Worm (Caenorhabditis elegans): Measurements from ENCODE around the gene comt-5.

comt-5 gene

DNA sequence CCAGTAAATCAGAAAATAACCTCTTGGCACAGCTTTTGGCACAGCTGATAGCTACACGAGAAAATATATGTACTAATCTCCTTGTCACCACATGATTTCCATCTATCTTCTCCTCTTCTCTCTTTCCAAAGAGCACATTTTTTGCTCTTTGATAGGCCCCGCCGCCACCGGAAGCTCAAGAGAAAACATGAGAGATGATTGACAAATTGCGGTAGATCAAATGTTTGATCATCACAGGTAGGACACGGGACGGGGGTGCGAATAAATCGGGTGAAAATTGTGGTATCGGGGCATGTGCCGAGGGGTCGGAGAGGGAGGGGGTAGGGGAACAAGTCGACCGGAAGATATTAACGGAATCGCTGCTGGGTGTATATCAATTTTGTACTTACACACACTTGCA lies 22.6 kb upstream of the comt-5 start:
- TF ChIP-seq F13H6.1 (tag; optimal IDR thresholded peaks at IDR 0.05) (peak; percentile 14), C34F6.9 (tag; optimal IDR thresholded peaks at IDR 0.05) (peak; percentile 14), nhr-129 (tag; optimal IDR thresholded peaks at IDR 0.05) (no peak), snpc-4 (tag; optimal IDR thresholded peaks at IDR 0.05) (no peak), sem-4 (tag; optimal IDR thresholded peaks at IDR 0.05) (peak; percentile 26), nhr-77 (tag; optimal IDR thresholded peaks at IDR 0.05) (no peak)

ce11 chrV:2072807-2073206 lies 19.4 kb upstream of the comt-5 start, which contains the start of gene Y40B10A.9:
Gene Y40B10A.9, minus strand, starts transcription at chrV:2072907.
- TF ChIP-seq elt-3 (tag; optimal IDR thresholded peaks at IDR 0.05) (no peak), nhr-12 (tag; optimal IDR thresholded peaks at IDR 0.05) (no peak), alr-1 (tag; optimal IDR thresholded peaks at IDR 0.05) (no peak), mdl-1 (tag; optimal IDR thresholded peaks at IDR 0.05) (no peak), sem-4 (tag; optimal IDR thresholded peaks at IDR 0.05) (no peak), lsy-2 (tag; optimal IDR thresholded peaks at IDR 0.05) (no peak)

DNA sequence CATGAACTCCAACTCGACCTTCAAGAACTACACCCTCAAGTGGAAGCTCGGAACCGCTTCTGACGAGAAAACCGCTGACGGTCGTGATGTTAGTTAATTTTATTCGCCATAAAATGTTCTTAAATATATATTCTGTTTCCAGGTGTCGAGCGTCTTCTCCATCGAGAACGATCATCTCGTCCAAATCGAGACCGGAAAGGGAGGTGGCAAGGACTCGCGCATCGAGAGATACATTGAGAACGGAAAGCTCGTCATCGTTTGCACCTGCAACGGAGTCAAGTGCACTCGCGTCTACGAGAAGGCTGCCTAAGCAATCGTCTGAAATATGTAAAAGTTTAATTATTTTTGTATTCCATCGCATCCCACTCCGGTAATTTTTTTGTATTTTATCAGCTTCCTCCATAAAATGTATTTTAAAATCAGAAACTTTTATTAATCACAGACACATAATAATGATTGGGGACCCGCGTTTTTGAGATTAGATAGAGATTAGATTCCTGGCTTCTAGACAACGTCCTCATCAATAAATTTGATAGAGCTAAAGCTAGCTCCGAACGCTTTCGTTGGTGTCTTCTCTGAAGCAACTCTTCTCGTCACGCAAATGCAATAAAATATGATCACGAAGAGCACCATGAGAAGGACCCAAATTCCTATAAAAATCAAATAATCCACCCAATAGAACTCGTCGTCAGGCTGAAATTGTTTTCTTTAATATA lies 15.5 kb upstream of the comt-5 start:
- TF ChIP-seq egl-27 (tag; optimal IDR thresholded peaks at IDR 0.05) (no peak), ztf-1 (GFP tag; conservative IDR thresholded peaks at IDR 0.05) (no peak), nhr-77 (tag; optimal IDR thresholded peaks at IDR 0.05) (no peak), nhr-21 (tag; optimal IDR thresholded peaks at IDR 0.05) (no peak), dmd-4 (tag; optimal IDR thresholded peaks at IDR 0.05) (no peak), aly-2 (tag; optimal IDR thresholded peaks at IDR 0.05) (no peak), lin-13 (GFP tag; optimal IDR thresholded peaks at IDR 0.05) (no peak), nhr-129 (tag; optimal IDR thresholded peaks at IDR 0.05) (no peak), mbf-1 (tag; optimal IDR thresholded peaks at IDR 0.05) (no peak), crh-2 (tag; optimal IDR thresholded peaks at IDR 0.05) (no peak), nhr-11 (tag; optimal IDR thresholded peaks at IDR 0.05) (no peak), gmeb-1 (tag; optimal IDR thresholded peaks at IDR 0.05) (no peak), mdl-1 (tag; optimal IDR thresholded peaks at IDR 0.05) (no peak), lin-39 (tag; optimal IDR thresholded peaks at IDR 0.05) (no peak), nhr-23 (tag; optimal IDR thresholded peaks at IDR 0.05) (no peak), ztf-11 (tag; optimal IDR thresholded peaks at IDR 0.05) (no peak), ceh-16 (tag; optimal IDR thresholded peaks at IDR 0.05) (no peak), C34F6.9 (tag; optimal IDR thresholded peaks at IDR 0.05) (no peak)

DNA sequence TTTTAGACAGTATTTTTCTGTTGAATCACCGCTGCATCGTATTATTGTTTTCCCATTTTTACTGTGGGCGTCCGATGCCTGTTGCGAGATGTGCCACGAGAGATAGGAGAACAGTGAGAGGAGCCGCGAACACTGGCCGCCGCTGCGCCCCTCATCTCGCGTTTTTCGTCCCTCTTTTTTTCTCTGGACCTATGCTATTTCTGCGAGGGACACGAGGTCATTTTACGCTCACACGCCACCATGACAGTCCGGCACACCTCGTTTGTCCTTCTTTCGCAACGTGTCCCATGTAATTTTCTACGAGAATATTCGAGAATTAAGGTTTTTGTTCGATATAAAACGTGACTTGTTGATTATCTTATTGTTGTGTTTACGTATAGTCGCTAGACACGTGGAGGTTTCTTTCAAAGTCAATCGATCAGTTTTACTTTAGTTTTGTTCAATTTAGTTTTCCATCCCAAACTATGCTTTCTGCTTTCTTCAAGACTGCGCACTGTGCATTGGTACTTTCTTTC lies 14.6 kb upstream of the comt-5 start, which contains the start of gene lbp-9:
Gene lbp-9, plus strand, starts transcription at position 465 of the 515 bp plus-strand sequence.
- TF ChIP-seq dmd-4 (tag; optimal IDR thresholded peaks at IDR 0.05): no peak
- TF ChIP-seq nhr-21 (tag; optimal IDR thresholded peaks at IDR 0.05): no peak
- no peak for TF ChIP-seq lin-11 (tag; optimal IDR thresholded peaks at IDR 0.05)
- TF ChIP-seq lsy-2 (tag; optimal IDR thresholded peaks at IDR 0.05): peak in 1 of 2 experiments; percentile 59
- TF ChIP-seq nhr-237 (tag; optimal IDR thresholded peaks at IDR 0.05): no peak
- TF ChIP-seq skn-1 (tag; optimal IDR thresholded peaks at IDR 0.05): no peak
- no peak for TF ChIP-seq ceh-82 (tag; optimal IDR thresholded peaks at IDR 0.05)
- peak; percentile 87 for TF ChIP-seq nhr-25 (tag; optimal IDR thresholded peaks at IDR 0.05)
- no peak for TF ChIP-seq unc-62 (GFP tag; optimal IDR thresholded peaks at IDR 0.05)
- TF ChIP-seq ZK546.5 (tag; optimal IDR thresholded peaks at IDR 0.05): no peak
- no peak for TF ChIP-seq nhr-11 (tag; optimal IDR thresholded peaks at IDR 0.05)
- TF ChIP-seq sem-4 (tag; optimal IDR thresholded peaks at IDR 0.05): peak; percentile 1
- no peak for TF ChIP-seq nhr-10 (tag; optimal IDR thresholded peaks at IDR 0.05)
- TF ChIP-seq sma-3 (GFP tag; optimal IDR thresholded peaks at IDR 0.05): peak; percentile 72
- TF ChIP-seq nhr-12 (tag; optimal IDR thresholded peaks at IDR 0.05): no peak
- TF ChIP-seq ceh-16 (tag; optimal IDR thresholded peaks at IDR 0.05): no peak
- no peak for TF ChIP-seq lin-39 (tag; optimal IDR thresholded peaks at IDR 0.05)
- peak; percentile 26 for TF ChIP-seq gmeb-1 (tag; optimal IDR thresholded peaks at IDR 0.05)
- no peak for TF ChIP-seq Y55F3AM.14 (GFP tag; optimal IDR thresholded peaks at IDR 0.05)
- no peak for TF ChIP-seq mbf-1 (tag; optimal IDR thresholded peaks at IDR 0.05)
- TF ChIP-seq unc-55 (GFP tag; optimal IDR thresholded peaks at IDR 0.05): no peak
- no peak for TF ChIP-seq ztf-11 (tag; optimal IDR thresholded peaks at IDR 0.05)
- TF ChIP-seq blmp-1 (tag; optimal IDR thresholded peaks at IDR 0.05; ENCODE audit: insufficient read depth): peak; percentile 2
- no peak for TF ChIP-seq ztf-1 (GFP tag; conservative IDR thresholded peaks at IDR 0.05)
- TF ChIP-seq elt-1 (tag; optimal IDR thresholded peaks at IDR 0.05): no peak
- TF ChIP-seq peb-1 (tag; optimal IDR thresholded peaks at IDR 0.05): no peak
- TF ChIP-seq C34F6.9 (tag; optimal IDR thresholded peaks at IDR 0.05): peak; percentile 88
- TF ChIP-seq fos-1 (tag; optimal IDR thresholded peaks at IDR 0.05): peak; percentile 34
- no peak for TF ChIP-seq aly-2 (tag; optimal IDR thresholded peaks at IDR 0.05)
- no peak for TF ChIP-seq lin-13 (GFP tag; optimal IDR thresholded peaks at IDR 0.05)
- TF ChIP-seq sma-9 (GFP tag; optimal IDR thresholded peaks at IDR 0.05): peak; percentile 49
- no peak for TF ChIP-seq sma-9 (tag; optimal IDR thresholded peaks at IDR 0.05)
- TF ChIP-seq elt-3 (tag; optimal IDR thresholded peaks at IDR 0.05): no peak
- TF ChIP-seq ztf-4 (tag; optimal IDR thresholded peaks at IDR 0.05): peak; percentile 64
- peak in 1 of 2 experiments; percentile 53 for TF ChIP-seq mdl-1 (tag; optimal IDR thresholded peaks at IDR 0.05)
- TF ChIP-seq egl-27 (tag; optimal IDR thresholded peaks at IDR 0.05): peak; percentile 20
- no peak for TF ChIP-seq nhr-23 (tag; optimal IDR thresholded peaks at IDR 0.05)
- TF ChIP-seq ama-1 (optimal IDR thresholded peaks at IDR 0.05): no peak
- no peak for TF ChIP-seq nhr-77 (tag; optimal IDR thresholded peaks at IDR 0.05)
